Fruit fly (Drosophila melanogaster): Measurements from ENCODE around the gene Taf3.

Taf3 gene

DNA sequence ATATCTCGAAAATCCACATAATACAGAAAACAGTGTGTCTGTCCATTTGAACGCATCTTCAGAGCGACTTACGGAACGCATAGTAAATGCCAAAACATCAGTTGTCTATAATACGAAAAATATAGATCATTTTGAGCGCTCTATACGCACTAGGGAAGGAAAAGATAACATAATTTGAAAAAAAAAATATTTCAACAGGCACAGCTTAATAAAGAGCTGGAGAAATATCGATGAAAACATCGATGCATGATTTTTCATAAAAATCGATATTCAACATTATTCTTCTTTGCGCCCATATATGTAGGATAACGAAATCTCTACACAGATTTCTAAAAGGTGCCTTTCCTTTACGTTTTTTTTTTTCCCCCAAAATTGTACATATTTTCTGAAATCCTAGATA, 15.1 kb upstream of the Taf3 start (continued):
- TF ChIP-seq prd (optimal IDR thresholded peaks at IDR 0.05) (no peak), prd (GFP tag; IDR thresholded peaks at IDR 0.05) (no peak), lola (GFP tag; optimal IDR thresholded peaks at IDR 0.05) (no peak), row (GFP tag; IDR thresholded peaks at IDR 0.05) (peak; percentile 54), Sry-β (GFP tag; optimal IDR thresholded peaks at IDR 0.05) (no peak), CG34422 (GFP tag; IDR thresholded peaks at IDR 0.05) (no peak), esg (GFP tag; conservative IDR thresholded peaks at IDR 0.05) (no peak), CG15011 (GFP tag; optimal IDR thresholded peaks at IDR 0.05) (no peak), dan (GFP tag; IDR thresholded peaks at IDR 0.05) (no peak), CG11560 (tag; IDR thresholded peaks at IDR 0.05) (no peak), CG5245 (GFP tag; optimal IDR thresholded peaks at IDR 0.05) (no peak), Kr (GFP tag; optimal IDR thresholded peaks at IDR 0.05) (no peak), tgo (GFP tag; IDR thresholded peaks at IDR 0.05) (no peak), MESR4 (GFP tag; optimal IDR thresholded peaks at IDR 0.05) (peak; percentile 32), CG34224 (GFP tag; IDR thresholded peaks at IDR 0.05; ENCODE audit: partially characterized antibody) (peak; percentile 58), lab (GFP tag; optimal IDR thresholded peaks at IDR 0.05) (no peak), CG4820 (GFP tag; optimal IDR thresholded peaks at IDR 0.05) (no peak), CG10274 (GFP tag; optimal IDR thresholded peaks at IDR 0.05) (no peak), CG30403 (GFP tag; optimal IDR thresholded peaks at IDR 0.05) (no peak), CG10543 (GFP tag; optimal IDR thresholded peaks at IDR 0.05) (no peak), bcd (GFP tag; optimal IDR thresholded peaks at IDR 0.05) (no peak), CG8388 (GFP tag; optimal IDR thresholded peaks at IDR 0.05) (no peak), CG31224 (GFP tag; IDR thresholded peaks at IDR 0.05) (no peak), fu2 (GFP tag; optimal IDR thresholded peaks at IDR 0.05) (no peak), crc (GFP tag; optimal IDR thresholded peaks at IDR 0.05) (no peak), Drgx (GFP tag; IDR thresholded peaks at IDR 0.05) (no peak), CG10979 (tag; optimal IDR thresholded peaks at IDR 0.05) (no peak), CG11695 (GFP tag; IDR thresholded peaks at IDR 0.05) (no peak), tup (GFP tag; optimal IDR thresholded peaks at IDR 0.05) (no peak), nerfin-2 (GFP tag; IDR thresholded peaks at IDR 0.05; ENCODE audit: partially characterized antibody) (peak; percentile 59; the same call in 1 of the 2 replicates), sna (GFP tag; IDR thresholded peaks at IDR 0.05; ENCODE audit: partially characterized antibody) (0 out of 2 replicates have a peak, but pooled peaks have one; percentile 34), CkIIα-i1 (GFP tag; IDR thresholded peaks at IDR 0.05) (no peak), Meics (GFP tag; optimal IDR thresholded peaks at IDR 0.05) (no peak), ab (GFP tag; optimal IDR thresholded peaks at IDR 0.05) (no peak), Hmx (GFP tag; optimal IDR thresholded peaks at IDR 0.05) (no peak), Hr51 (GFP tag; optimal IDR thresholded peaks at IDR 0.05) (no peak), usp (GFP tag; optimal IDR thresholded peaks at IDR 0.05) (no peak), ken (GFP tag; IDR thresholded peaks at IDR 0.05) (no peak), inv (GFP tag; IDR thresholded peaks at IDR 0.05; ENCODE audit: partially characterized antibody) (peak; percentile 47), Fer1 (GFP tag; optimal IDR thresholded peaks at IDR 0.05) (no peak), CG12299 (tag; optimal IDR thresholded peaks at IDR 0.05) (no peak), Opbp (GFP tag; IDR thresholded peaks at IDR 0.05; ENCODE audit: partially characterized antibody) (peak; percentile 80; the same call in 2 of the 3 replicates), CG7928 (GFP tag; optimal IDR thresholded peaks at IDR 0.05) (no peak), CG12659 (GFP tag; optimal IDR thresholded peaks at IDR 0.05) (peak; percentile 11), CG12219 (GFP tag; optimal IDR thresholded peaks at IDR 0.05) (no peak), CG2875 (GFP tag; optimal IDR thresholded peaks at IDR 0.05) (no peak), CG13424 (tag; optimal IDR thresholded peaks at IDR 0.05) (no peak), ttk (GFP tag; IDR thresholded peaks at IDR 0.05) (no peak), CG10267 (tag; optimal IDR thresholded peaks at IDR 0.05) (no peak), CG17612 (GFP tag; IDR thresholded peaks at IDR 0.05) (no peak), E2f2 (GFP tag; IDR thresholded peaks at IDR 0.05) (peak; percentile 39; the same call in 1 of the 2 replicates)
